Fruit fly (Drosophila melanogaster): ENCODE measurements around the gene Sh.
A peak's percentile ranks its signal among the peaks of the same experiment; 100 is the strongest.

Sh gene

DNA sequence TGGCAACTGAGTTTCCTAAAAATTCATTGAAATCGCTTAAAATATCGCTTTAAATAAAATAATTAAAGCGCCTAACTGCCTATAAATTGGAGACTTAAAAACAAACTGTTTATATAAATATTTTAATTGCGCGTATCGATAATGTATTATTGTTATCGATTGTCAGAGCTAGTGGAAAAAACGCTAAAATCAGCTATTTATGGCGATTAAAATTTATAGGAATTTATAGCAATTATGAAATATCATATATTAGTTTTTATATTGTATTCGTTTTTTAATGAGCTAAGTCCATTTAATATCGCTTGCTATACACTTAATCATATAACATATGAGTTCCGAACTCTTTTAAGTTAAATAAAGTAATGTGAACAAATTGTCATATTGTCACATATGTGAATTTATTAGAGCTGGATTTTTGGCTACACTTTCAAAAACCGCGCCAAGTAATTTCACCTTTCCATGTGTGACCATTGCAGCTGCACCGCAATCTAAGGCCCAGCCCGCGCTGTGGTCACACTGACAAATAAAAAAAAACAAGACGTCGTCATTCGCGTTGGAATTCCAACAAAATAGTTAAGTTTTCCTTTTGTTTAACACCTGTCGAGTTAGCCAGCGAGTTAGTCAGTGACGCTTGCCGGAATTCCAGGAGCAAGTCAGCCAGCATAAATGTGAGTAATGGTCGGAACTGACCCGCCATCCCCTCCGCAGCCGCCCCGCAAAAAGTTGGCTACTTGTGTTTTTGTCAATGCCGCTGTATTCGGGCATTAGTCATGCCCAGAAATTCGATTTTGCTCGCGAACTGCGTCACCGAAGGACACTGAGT is 155.7 kb downstream of the Sh start, which contains the start of the genes CG7772 and Vps4 (continued):
- TF ChIP-seq ab (GFP tag; optimal IDR thresholded peaks at IDR 0.05) (no peak), D19B (GFP tag; optimal IDR thresholded peaks at IDR 0.05) (no peak), slou (GFP tag; optimal IDR thresholded peaks at IDR 0.05) (no peak), org-1 (GFP tag; optimal IDR thresholded peaks at IDR 0.05) (no peak), CG30431 (GFP tag; optimal IDR thresholded peaks at IDR 0.05) (no peak), CG4424 (GFP tag; optimal IDR thresholded peaks at IDR 0.05) (no peak), sima (GFP tag; optimal IDR thresholded peaks at IDR 0.05) (no peak), Gsc (GFP tag; IDR thresholded peaks at IDR 0.05) (no peak), pan (optimal IDR thresholded peaks at IDR 0.05) (no peak), pan (GFP tag; optimal IDR thresholded peaks at IDR 0.05 in 1 of 2, IDR thresholded peaks at IDR 0.05 in 1 of 2) (no peak), chinmo (GFP tag; IDR thresholded peaks at IDR 0.05; ENCODE audit: partially characterized antibody) (0 out of 4 replicates have a peak, but pooled peaks have one; percentile 37), crp (GFP tag; optimal IDR thresholded peaks at IDR 0.05) (peak in 1 of 2 experiments; percentile 12), nmo (GFP tag; optimal IDR thresholded peaks at IDR 0.05) (peak; percentile 44), pzg (GFP tag; optimal IDR thresholded peaks at IDR 0.05) (peak; percentile 52), tin (GFP tag; optimal IDR thresholded peaks at IDR 0.05) (no peak), ap (GFP tag; IDR thresholded peaks at IDR 0.05) (no peak), CG4404 (GFP tag; IDR thresholded peaks at IDR 0.05) (no peak), CG15514 (GFP tag; optimal IDR thresholded peaks at IDR 0.05) (peak; percentile 40), phol (tag; optimal IDR thresholded peaks at IDR 0.05) (no peak), Sry-β (GFP tag; optimal IDR thresholded peaks at IDR 0.05) (peak; percentile 84), CG31441 (GFP tag; IDR thresholded peaks at IDR 0.05) (0 out of 2 replicates have a peak, but pooled peaks have one; percentile 10), Sin3A (optimal IDR thresholded peaks at IDR 0.05) (peak; percentile 29), sens-2 (GFP tag; IDR thresholded peaks at IDR 0.05) (no peak), CG7745 (tag; optimal IDR thresholded peaks at IDR 0.05) (no peak), CG6791 (GFP tag; IDR thresholded peaks at IDR 0.05; ENCODE audit: partially characterized antibody) (peak; percentile 36; the same call in 1 of the 3 replicates), CG3838 (GFP tag; optimal IDR thresholded peaks at IDR 0.05) (no peak), CG17359 (tag; optimal IDR thresholded peaks at IDR 0.05) (peak; percentile 91), maf-S (GFP tag; optimal IDR thresholded peaks at IDR 0.05) (no peak), Nf-YC (tag; optimal IDR thresholded peaks at IDR 0.05) (peak; percentile 10), dysf (GFP tag; IDR thresholded peaks at IDR 0.05) (no peak), Dll (GFP tag; IDR thresholded peaks at IDR 0.05; ENCODE audit: partially characterized antibody) (peak; percentile 50; the same call in 1 of the 4 replicates), CG2875 (GFP tag; optimal IDR thresholded peaks at IDR 0.05) (no peak), CG14014 (GFP tag; IDR thresholded peaks at IDR 0.05) (no peak), mld (GFP tag; IDR thresholded peaks at IDR 0.05; ENCODE audit: partially characterized antibody) (no peak), E2f1 (GFP tag; IDR thresholded peaks at IDR 0.05) (no peak), cg (GFP tag; optimal IDR thresholded peaks at IDR 0.05) (no peak), CG30020 (tag; optimal IDR thresholded peaks at IDR 0.05) (peak; percentile 23), ash1 (GFP tag; optimal IDR thresholded peaks at IDR 0.05) (no peak), dimm (GFP tag; IDR thresholded peaks at IDR 0.05) (no peak), amos (GFP tag; IDR thresholded peaks at IDR 0.05; ENCODE audit: partially characterized antibody) (peak; percentile 14; the same call in 1 of the 2 replicates), gsb-n (tag; optimal IDR thresholded peaks at IDR 0.05) (peak; percentile 10), CG31388 (GFP tag; optimal IDR thresholded peaks at IDR 0.05) (no peak), tgo (GFP tag; IDR thresholded peaks at IDR 0.05) (no peak), BEAF-32 (GFP tag; optimal IDR thresholded peaks at IDR 0.05) (peak; percentile 63), CG11696 (GFP tag; IDR thresholded peaks at IDR 0.05) (no peak), MTF-1 (GFP tag; optimal IDR thresholded peaks at IDR 0.05; ENCODE audit: borderline replicate concordance) (no peak), CG7963 (GFP tag; IDR thresholded peaks at IDR 0.05; ENCODE audit: partially characterized antibody) (no peak), Opbp (GFP tag; IDR thresholded peaks at IDR 0.05; ENCODE audit: partially characterized antibody) (0 out of 3 replicates have a peak, but pooled peaks have one; percentile 34)

All from whole organism, embryonic.